Fruit fly (Drosophila melanogaster): Measurements from ENCODE around the gene fray.

fray gene

dm6 chr3R:18583881-18584545 is 11.1 kb downstream of the fray start (continued):
- peak; percentile 98 for TF ChIP-seq CG17361 (GFP tag; IDR thresholded peaks at IDR 0.05)
- peak; percentile 96 for TF ChIP-seq CG10431 (GFP tag; optimal IDR thresholded peaks at IDR 0.05)
- TF ChIP-seq Drgx (GFP tag; IDR thresholded peaks at IDR 0.05) = peak; percentile 93
- TF ChIP-seq TFAM (GFP tag; optimal IDR thresholded peaks at IDR 0.05) = peak; percentile 86
- TF ChIP-seq fu2 (GFP tag; optimal IDR thresholded peaks at IDR 0.05) = peak; percentile 92
- TF ChIP-seq CG6254 (GFP tag; optimal IDR thresholded peaks at IDR 0.05) = peak; percentile 92
- no peak for TF ChIP-seq CG42726 (GFP tag; IDR thresholded peaks at IDR 0.05; ENCODE audit: partially characterized antibody)
- TF ChIP-seq Ada2b (GFP tag; IDR thresholded peaks at IDR 0.05) = peak; percentile 85
- TF ChIP-seq CG18599 (GFP tag; optimal IDR thresholded peaks at IDR 0.05) = peak; percentile 97
- TF ChIP-seq stc (GFP tag; IDR thresholded peaks at IDR 0.05) = peak; percentile 89
- TF ChIP-seq CG13296 (GFP tag; optimal IDR thresholded peaks at IDR 0.05) = peak; percentile 95
- TF ChIP-seq amos (GFP tag; IDR thresholded peaks at IDR 0.05; ENCODE audit: partially characterized antibody) = no peak; the same call in 1 of the 2 replicates
- 0 out of 3 replicates have a peak, but pooled peaks have one; percentile 43 for TF ChIP-seq knrl (GFP tag; IDR thresholded peaks at IDR 0.05; ENCODE audit: partially characterized antibody)
- TF ChIP-seq danr (GFP tag; IDR thresholded peaks at IDR 0.05) = peak; percentile 88
- peak; percentile 98 for TF ChIP-seq kni (GFP tag; optimal IDR thresholded peaks at IDR 0.05)
- TF ChIP-seq CG13424 (tag; optimal IDR thresholded peaks at IDR 0.05) = peak; percentile 97
- peak; percentile 96 for TF ChIP-seq HmgZ (tag; optimal IDR thresholded peaks at IDR 0.05)
- peak; percentile 78; the same call in 1 of the 4 replicates for TF ChIP-seq chinmo (GFP tag; IDR thresholded peaks at IDR 0.05; ENCODE audit: partially characterized antibody)
- TF ChIP-seq abd-A (tag; optimal IDR thresholded peaks at IDR 0.05) = peak; percentile 98
- TF ChIP-seq CG8765 (GFP tag; IDR thresholded peaks at IDR 0.05) = peak; percentile 76
- peak; percentile 96 for TF ChIP-seq NC2α (GFP tag; optimal IDR thresholded peaks at IDR 0.05)
- TF ChIP-seq ash1 (GFP tag; optimal IDR thresholded peaks at IDR 0.05) = peak; percentile 88
- peak; percentile 98 for TF ChIP-seq CG17829 (tag; optimal IDR thresholded peaks at IDR 0.05)
- TF ChIP-seq CG15269 (tag; optimal IDR thresholded peaks at IDR 0.05) = peak; percentile 96
- peak; percentile 91 for TF ChIP-seq en (GFP tag; optimal IDR thresholded peaks at IDR 0.05)
- TF ChIP-seq gsb (GFP tag; IDR thresholded peaks at IDR 0.05) = peak; percentile 95
- peak; percentile 88 for TF ChIP-seq wor (GFP tag; IDR thresholded peaks at IDR 0.05)
- TF ChIP-seq CG10274 (GFP tag; optimal IDR thresholded peaks at IDR 0.05) = peak; percentile 99
- TF ChIP-seq Dbx (GFP tag; IDR thresholded peaks at IDR 0.05) = peak; percentile 96
- TF ChIP-seq tio (GFP tag; optimal IDR thresholded peaks at IDR 0.05) = peak; percentile 98
- peak; percentile 93 for TF ChIP-seq CG8359 (GFP tag; optimal IDR thresholded peaks at IDR 0.05; ENCODE audit: borderline replicate concordance)
- peak; percentile 94 for TF ChIP-seq CG4617 (GFP tag; optimal IDR thresholded peaks at IDR 0.05; ENCODE audit: borderline replicate concordance)
- TF ChIP-seq tin (GFP tag; optimal IDR thresholded peaks at IDR 0.05) = peak; percentile 95
- peak; percentile 98 for TF ChIP-seq CG2678 (tag; optimal IDR thresholded peaks at IDR 0.05)
- peak; percentile 98 for TF ChIP-seq bcd (GFP tag; optimal IDR thresholded peaks at IDR 0.05)
- peak; percentile 77 for TF ChIP-seq CG6765 (GFP tag; optimal IDR thresholded peaks at IDR 0.05)
- peak; percentile 97 for TF ChIP-seq CG8089 (GFP tag; optimal IDR thresholded peaks at IDR 0.05)
- peak; percentile 75 for TF ChIP-seq CG4360 (GFP tag; IDR thresholded peaks at IDR 0.05)
- TF ChIP-seq CG10321 (GFP tag; IDR thresholded peaks at IDR 0.05) = peak; percentile 68
- TF ChIP-seq sc (optimal IDR thresholded peaks at IDR 0.05) = no peak
- peak; percentile 98 for TF ChIP-seq sc (GFP tag; optimal IDR thresholded peaks at IDR 0.05)
- peak; percentile 93 for TF ChIP-seq CG12219 (GFP tag; optimal IDR thresholded peaks at IDR 0.05)
- peak; percentile 98 for TF ChIP-seq CG2875 (GFP tag; optimal IDR thresholded peaks at IDR 0.05)
- peak; percentile 95 for TF ChIP-seq H15 (GFP tag; IDR thresholded peaks at IDR 0.05)
- TF ChIP-seq D (optimal IDR thresholded peaks at IDR 0.05) = no peak
- TF ChIP-seq D (GFP tag; optimal IDR thresholded peaks at IDR 0.05) = peak; percentile 98
- peak; percentile 74 for TF ChIP-seq CG2199 (GFP tag; IDR thresholded peaks at IDR 0.05)
- peak; percentile 93 for TF ChIP-seq scrt (GFP tag; optimal IDR thresholded peaks at IDR 0.05)
- peak; percentile 87 for TF ChIP-seq aop (GFP tag; IDR thresholded peaks at IDR 0.05)
